Fruit fly (Drosophila melanogaster) whole organism, adult: Measurements from ENCODE around the gene eIF4E1.

Experiments
- CG11617 ChIP-seq: fragments of 200-800 bp; sonication (Bioruptor generic); optimal IDR thresholded peaks from 2 replicates; lab custom pipeline; 2017; ENCODE audit warnings: mild to moderate bottlenecking, missing biosample characterization, missing genetic modification reagents, missing genetic modification characterization
- CG12768 ChIP-seq: fragments of 200-800 bp; sonication (Bioruptor generic); optimal IDR thresholded peaks from 2 replicates; lab custom pipeline; 2017; ENCODE audit warnings: missing biosample characterization, missing genetic modification characterization, mild to moderate bottlenecking, moderate library complexity, missing genetic modification reagents
- CG14711 ChIP-seq: fragments of 200-800 bp; sonication (Bioruptor generic); optimal IDR thresholded peaks from 2 replicates; lab custom pipeline; 2018; ENCODE audit warnings: missing biosample characterization, mild to moderate bottlenecking, missing genetic modification characterization, moderate library complexity
- CG1620 ChIP-seq: fragments of 200-800 bp; sonication (Bioruptor generic); optimal IDR thresholded peaks from 2 replicates; lab custom pipeline; 2016; ENCODE audit warnings: missing biosample characterization, missing genetic modification characterization
- CG33017 ChIP-seq: fragments of 200-800 bp; sonication (Bioruptor generic); optimal IDR thresholded peaks from 2 replicates; lab custom pipeline; 2018; ENCODE audit warnings: missing biosample characterization, mild to moderate bottlenecking, missing genetic modification characterization, moderate library complexity
- CG5204 ChIP-seq: fragments of 200-800 bp; sonication (Bioruptor generic); optimal IDR thresholded peaks from 2 replicates; lab custom pipeline; 2016; ENCODE audit warnings: missing biosample characterization, missing genetic modification characterization
- CG7045 ChIP-seq: fragments of 200-800 bp; sonication (Bioruptor generic); optimal IDR thresholded peaks from 2 replicates; lab custom pipeline; 2017; ENCODE audit warnings: missing biosample characterization, mild to moderate bottlenecking, missing genetic modification characterization
- CG7101 ChIP-seq: fragments of 200-800 bp; sonication (Bioruptor generic); optimal IDR thresholded peaks from 2 replicates; lab custom pipeline; 2018; ENCODE audit warnings: missing biosample characterization, mild to moderate bottlenecking, missing genetic modification characterization, moderate library complexity
- Hr96 ChIP-seq: fragments of 200-800 bp; sonication (Bioruptor generic); optimal IDR thresholded peaks from 2 replicates; lab custom pipeline; 2016; ENCODE audit warnings: missing biosample characterization, missing genetic modification characterization
- bab1 ChIP-seq: fragments of 200-800 bp; sonication (Bioruptor generic); optimal IDR thresholded peaks from 3 replicates; lab custom pipeline; 2019; ENCODE audit warnings: missing biosample characterization, mild to moderate bottlenecking, missing genetic modification characterization, moderate library complexity
- cnc ChIP-seq, 2 experiments: fragments of >200 bp; optimal IDR thresholded peaks; 2 replicates each; lab custom pipeline; 2017
- kay ChIP-seq: fragments of 200-800 bp; sonication (Bioruptor generic); peaks from one replicate; lab custom pipeline; 2016; ENCODE audit warnings: missing biosample characterization, missing genetic modification characterization, borderline replicate concordance
- ovo ChIP-seq: fragments of 200-800 bp; sonication (Bioruptor generic); optimal IDR thresholded peaks from 2 replicates; lab custom pipeline; 2016; ENCODE audit warnings: missing biosample characterization, missing genetic modification characterization
- pad ChIP-seq: fragments of 200-800 bp; sonication (Bioruptor generic); optimal IDR thresholded peaks from 3 replicates; lab custom pipeline; 2017; ENCODE audit warnings: missing biosample characterization, missing genetic modification characterization, mild to moderate bottlenecking, moderate library complexity, missing genetic modification reagents

DNA sequence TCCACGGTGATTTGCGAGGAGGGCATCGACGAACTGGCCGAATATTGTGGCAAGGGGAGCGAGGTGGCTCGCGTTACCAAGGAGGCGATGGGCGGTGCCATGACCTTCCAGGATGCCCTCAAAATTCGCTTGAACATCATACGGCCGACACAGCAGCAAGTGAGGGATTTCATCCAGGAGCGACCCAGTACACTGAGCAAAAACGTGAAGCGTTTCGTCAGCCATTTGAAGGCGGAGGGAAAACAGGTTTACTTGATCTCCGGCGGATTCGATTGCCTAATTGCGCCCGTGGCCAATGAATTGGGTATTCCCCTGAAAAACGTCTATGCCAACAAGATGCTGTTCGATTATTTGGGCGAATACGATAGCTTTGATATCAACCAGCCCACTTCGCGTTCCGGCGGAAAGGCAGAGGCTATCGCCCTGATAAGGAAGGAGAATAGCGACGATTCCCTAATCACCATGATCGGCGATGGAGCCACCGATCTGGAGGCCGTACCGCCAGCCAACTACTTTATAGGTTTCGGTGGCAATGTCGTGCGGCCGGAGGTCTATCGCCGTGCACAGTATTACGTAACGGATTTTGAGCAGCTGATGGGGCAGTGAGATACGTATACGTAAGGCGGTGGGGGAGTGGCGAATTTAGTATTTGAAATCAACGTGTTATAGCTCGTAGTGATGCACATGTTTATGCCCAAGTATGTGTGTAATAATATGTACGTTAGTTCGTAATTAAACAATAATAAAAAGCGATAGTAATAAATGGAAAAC, 21.7 kb upstream of the eIF4E1 start:
- TF ChIP-seq Hr96 (GFP tag; lab: Kevin White, UChicago) (no peak), CG11617 (GFP tag; lab: Kevin White, UChicago) (no peak), CG12768 (GFP tag; lab: Kevin White, UChicago) (peak; percentile 33), CG7045 (GFP tag; lab: Kevin White, UChicago) (no peak), bab1 (GFP tag; lab: Kevin White, UChicago) (no peak), ovo (GFP tag; lab: Kevin White, UChicago) (no peak), pad (GFP tag; lab: Kevin White, UChicago) (no peak), cnc (optimal IDR thresholded peaks at IDR 0.05; lab: Kevin White, UChicago) (no peak), CG7101 (tag; lab: Kevin White, UChicago) (no peak), CG33017 (no peak), CG14711 (tag; lab: Kevin White, UChicago) (no peak), CG1620 (GFP tag; lab: Kevin White, UChicago) (no peak), kay (no peak), CG5204 (GFP tag; lab: Kevin White, UChicago) (no peak)
